Worm (Caenorhabditis elegans): Measurements from ENCODE around the gene C52E2.4.

C52E2.4 gene

ce11 chrII:1842894-1843293 is at the start of gene C52E2.4, which contains the start of gene C52E2.5:
TSS of gene C52E2.4 (plus strand) at chrII:1843145.
TSS of gene C52E2.5 (minus strand) at chrII:1842936.
- TF ChIP-seq nhr-237 (tag; optimal IDR thresholded peaks at IDR 0.05) (no peak), lin-15B (tag; optimal IDR thresholded peaks at IDR 0.05) (no peak), C34B4.2 (tag; optimal IDR thresholded peaks at IDR 0.05) (no peak), ces-1 (GFP tag; optimal IDR thresholded peaks at IDR 0.05) (no peak), F16B12.6 (tag; optimal IDR thresholded peaks at IDR 0.05) (no peak), aly-2 (tag; optimal IDR thresholded peaks at IDR 0.05) (no peak), lin-35 (GFP tag; optimal IDR thresholded peaks at IDR 0.05) (peak in 1 of 2 experiments; percentile 34), lir-3 (tag; optimal IDR thresholded peaks at IDR 0.05; ENCODE audit: poor library complexity) (no peak), snpc-4 (tag; optimal IDR thresholded peaks at IDR 0.05) (no peak), sup-37 (GFP tag; optimal IDR thresholded peaks at IDR 0.05) (no peak), nhr-11 (tag; optimal IDR thresholded peaks at IDR 0.05) (no peak), ceh-63 (GFP tag; optimal IDR thresholded peaks at IDR 0.05) (no peak), elt-2 (tag; optimal IDR thresholded peaks at IDR 0.05) (peak; percentile 96), egl-27 (tag; optimal IDR thresholded peaks at IDR 0.05) (no peak), alr-1 (tag; optimal IDR thresholded peaks at IDR 0.05; ENCODE audit: borderline replicate concordance) (no peak), nhr-28 (tag; optimal IDR thresholded peaks at IDR 0.05) (no peak), hlh-4 (tag; optimal IDR thresholded peaks at IDR 0.05) (no peak), nhr-85 (tag) (no peak), efl-1 (optimal IDR thresholded peaks at IDR 0.05) (no peak), efl-1 (GFP tag; optimal IDR thresholded peaks at IDR 0.05 in 1 of 2) (peak in 1 of 2 experiments; percentile 16), egl-13 (tag; optimal IDR thresholded peaks at IDR 0.05) (peak; percentile 5), ceh-88 (GFP tag; IDR thresholded peaks at IDR 0.05) (no peak), pag-3 (tag; optimal IDR thresholded peaks at IDR 0.05; ENCODE audit: borderline replicate concordance, insufficient read depth) (no peak), pqm-1 (tag; optimal IDR thresholded peaks at IDR 0.05) (peak; percentile 16), skn-1 (tag; optimal IDR thresholded peaks at IDR 0.05) (no peak), hlh-17 (GFP tag; optimal IDR thresholded peaks at IDR 0.05; ENCODE audit: borderline replicate concordance) (no peak), unc-98 (GFP tag; IDR thresholded peaks at IDR 0.05) (no peak), mef-2 (tag; optimal IDR thresholded peaks at IDR 0.05) (no peak), tlp-1 (tag; optimal IDR thresholded peaks at IDR 0.05) (peak; percentile 45), unc-30 (tag; optimal IDR thresholded peaks at IDR 0.05) (no peak), elt-3 (tag; optimal IDR thresholded peaks at IDR 0.05) (no peak), nhr-71 (tag; optimal IDR thresholded peaks at IDR 0.05) (no peak), lsy-2 (tag; optimal IDR thresholded peaks at IDR 0.05) (no peak), swsn-7 (tag; optimal IDR thresholded peaks at IDR 0.05) (no peak), ztf-11 (tag; optimal IDR thresholded peaks at IDR 0.05) (no peak), C16A3.4 (tag; optimal IDR thresholded peaks at IDR 0.05) (no peak)

ce11 chrII:1806358-1806757 is 36.6 kb upstream of the C52E2.4 start, which contains the start of gene C08F1.12:
TSS of gene C08F1.12 (minus strand) at chrII:1806458.
- TF ChIP-seq C34B4.2 (tag; optimal IDR thresholded peaks at IDR 0.05) (no peak), fkh-8 (tag; optimal IDR thresholded peaks at IDR 0.05) (no peak), zip-4 (GFP tag; optimal IDR thresholded peaks at IDR 0.05) (no peak), pax-3 (tag; optimal IDR thresholded peaks at IDR 0.05) (no peak), tbx-2 (tag; optimal IDR thresholded peaks at IDR 0.05) (no peak), grh-1 (GFP tag; IDR thresholded peaks at IDR 0.05) (no peak), C04F5.9 (tag; optimal IDR thresholded peaks at IDR 0.05) (no peak), unc-62 (GFP tag; optimal IDR thresholded peaks at IDR 0.05) (no peak), vab-15 (tag; optimal IDR thresholded peaks at IDR 0.05) (no peak), fkh-4 (tag; optimal IDR thresholded peaks at IDR 0.05; ENCODE audit: borderline replicate concordance) (no peak), isw-1 (GFP tag; IDR thresholded peaks at IDR 0.05) (no peak)

All from whole organism, L1 larva.